Fruit fly (Drosophila melanogaster) whole organism, embryonic: ENCODE results near the gene sdk.

Experiments
- Adf1 ChIP-seq: fragments of 200-800 bp; sonication (Bioruptor generic); IDR thresholded peaks from 2 replicates; pipeline ENCODE4 v1.3.6; 2022; ENCODE audit warnings: missing biosample characterization, missing genetic modification characterization
- Antp ChIP-seq: fragments of 200-800 bp; sonication (Bioruptor generic); optimal IDR thresholded peaks from 3 replicates; lab custom pipeline; 2016; ENCODE audit warnings: missing biosample characterization, missing genetic modification characterization
- Atf3 ChIP-seq: fragments of 200-800 bp; sonication (Bioruptor generic); optimal IDR thresholded peaks from 3 replicates; lab custom pipeline; 2016; ENCODE audit warnings: missing biosample characterization, missing genetic modification characterization
- B-H1 ChIP-seq: fragments of 200-800 bp; sonication (Bioruptor generic); IDR thresholded peaks from 3 replicates; pipeline ENCODE4 v1.3.6; 2022; ENCODE audit warnings: missing biosample characterization, missing genetic modification characterization
- CG10321 ChIP-seq: fragments of 200-800 bp; sonication (Bioruptor generic); IDR thresholded peaks from 2 replicates; pipeline ENCODE4 v1.3.6; 2022; ENCODE audit warnings: missing biosample characterization, missing genetic modification characterization
- CG10462 ChIP-seq: fragments of 200-800 bp; sonication (Bioruptor generic); optimal IDR thresholded peaks from 2 replicates; lab custom pipeline; 2016; ENCODE audit warnings: missing biosample characterization, missing genetic modification characterization
- CG12071 ChIP-seq: fragments of 200-800 bp; sonication (Bioruptor generic); optimal IDR thresholded peaks from 3 replicates; lab custom pipeline; 2018; ENCODE audit warnings: missing biosample characterization, mild to moderate bottlenecking, missing genetic modification characterization
- CG12299 ChIP-seq: fragments of 200-800 bp; sonication (Bioruptor generic); optimal IDR thresholded peaks from 2 replicates; lab custom pipeline; 2018; ENCODE audit warnings: missing biosample characterization, mild to moderate bottlenecking, missing genetic modification characterization
- CG12659 ChIP-seq: fragments of 200-800 bp; sonication (Bioruptor generic); optimal IDR thresholded peaks from 3 replicates; lab custom pipeline; 2017; ENCODE audit warnings: mild to moderate bottlenecking, missing biosample characterization, missing genetic modification reagents, missing genetic modification characterization
- CG13123 ChIP-seq: fragments of 200-800 bp; sonication (Bioruptor generic); optimal IDR thresholded peaks from 2 replicates; lab custom pipeline; 2016; ENCODE audit warnings: missing biosample characterization, missing genetic modification characterization
- CG1603 ChIP-seq: fragments of 200-800 bp; sonication (Bioruptor generic); optimal IDR thresholded peaks from 2 replicates; lab custom pipeline; 2019; ENCODE audit warnings: missing biosample characterization, mild to moderate bottlenecking, missing genetic modification characterization, moderate library complexity
- CG1647 ChIP-seq: fragments of 200-800 bp; sonication (Bioruptor generic); optimal IDR thresholded peaks from 3 replicates; lab custom pipeline; 2016; ENCODE audit warnings: missing biosample characterization, missing genetic modification characterization
- CG16813 ChIP-seq: fragments of 200-800 bp; sonication (Bioruptor generic); IDR thresholded peaks from 3 replicates; pipeline ENCODE4 v1.3.6; 2022; ENCODE audit warnings: missing biosample characterization, missing genetic modification characterization; ENCODE audit not compliant: partially characterized antibody
- CG17361 ChIP-seq: fragments of 200-800 bp; sonication (Bioruptor generic); IDR thresholded peaks from 3 replicates; pipeline ENCODE4 v1.3.6; 2022; ENCODE audit warnings: missing biosample characterization, missing genetic modification characterization
- CG1792 ChIP-seq: fragments of 200-800 bp; sonication (Bioruptor generic); optimal IDR thresholded peaks from 2 replicates; lab custom pipeline; 2016; ENCODE audit warnings: missing biosample characterization, missing genetic modification characterization
- CG1832 ChIP-seq: fragments of 200-800 bp; sonication (Bioruptor generic); optimal IDR thresholded peaks from 2 replicates; lab custom pipeline; 2017; ENCODE audit warnings: missing biosample characterization, mild to moderate bottlenecking, missing genetic modification characterization, inconsistent platforms
- CG2129 ChIP-seq: fragments of 200-800 bp; sonication (Bioruptor generic); IDR thresholded peaks from 2 replicates; pipeline ENCODE4 v1.3.6; 2022; ENCODE audit warnings: missing biosample characterization, missing genetic modification characterization; ENCODE audit not compliant: partially characterized antibody
- CG2202 ChIP-seq: fragments of 200-800 bp; sonication (Bioruptor generic); optimal IDR thresholded peaks from 2 replicates; lab custom pipeline; 2018; ENCODE audit warnings: missing biosample characterization, mild to moderate bottlenecking, missing genetic modification characterization
- CG30403 ChIP-seq: fragments of 200-800 bp; sonication (Bioruptor generic); optimal IDR thresholded peaks from 3 replicates; lab custom pipeline; 2016; ENCODE audit warnings: missing biosample characterization, missing genetic modification characterization
- CG31365 ChIP-seq: fragments of 200-800 bp; sonication (Bioruptor generic); optimal IDR thresholded peaks from 2 replicates; lab custom pipeline; 2018; ENCODE audit warnings: missing biosample characterization, mild to moderate bottlenecking, missing genetic modification characterization
- CG34422 ChIP-seq: fragments of 200-800 bp; sonication (Bioruptor generic); IDR thresholded peaks from 3 replicates; pipeline ENCODE4 v1.3.6; 2022; ENCODE audit warnings: missing biosample characterization, missing genetic modification characterization
- CG42726 ChIP-seq: fragments of 200-800 bp; sonication (Bioruptor generic); IDR thresholded peaks from 2 replicates; pipeline ENCODE4 v1.3.6; 2022; ENCODE audit warnings: missing biosample characterization, missing genetic modification characterization; ENCODE audit not compliant: partially characterized antibody
- CG4617 ChIP-seq: fragments of 200-800 bp; sonication (Bioruptor generic); optimal IDR thresholded peaks from 3 replicates; lab custom pipeline; 2016; ENCODE audit warnings: missing biosample characterization, missing genetic modification characterization, borderline replicate concordance
- CG6791 ChIP-seq: fragments of 200-800 bp; sonication (Bioruptor generic); IDR thresholded peaks from 3 replicates; pipeline ENCODE4 v1.3.6; 2022; ENCODE audit warnings: missing biosample characterization, missing genetic modification characterization; ENCODE audit not compliant: partially characterized antibody
- CG7786 ChIP-seq: fragments of 200-800 bp; sonication (Bioruptor generic); optimal IDR thresholded peaks from 2 replicates; lab custom pipeline; 2016; ENCODE audit warnings: missing biosample characterization, missing genetic modification characterization
- CTCF ChIP-seq: fragments of 200-800 bp; sonication (Bioruptor generic); optimal IDR thresholded peaks from 2 replicates; lab custom pipeline; 2017; ENCODE audit warnings: missing biosample characterization, mild to moderate bottlenecking, missing genetic modification characterization, moderate library complexity
- D19B ChIP-seq: fragments of 200-800 bp; sonication (Bioruptor generic); optimal IDR thresholded peaks from 2 replicates; lab custom pipeline; 2017; ENCODE audit warnings: missing biosample characterization, mild to moderate bottlenecking, missing genetic modification characterization
- Gsc ChIP-seq: fragments of 200-800 bp; sonication (Bioruptor generic); IDR thresholded peaks from 2 replicates; pipeline ENCODE4 v1.3.6; 2022; ENCODE audit warnings: missing biosample characterization, missing genetic modification characterization
- H2.0 ChIP-seq: fragments of 200-800 bp; sonication (Bioruptor generic); IDR thresholded peaks from 2 replicates; pipeline ENCODE4 v1.3.6; 2022; ENCODE audit warnings: missing biosample characterization, missing genetic modification characterization
- Hmx ChIP-seq: fragments of 200-800 bp; sonication (Bioruptor generic); optimal IDR thresholded peaks from 2 replicates; lab custom pipeline; 2016; ENCODE audit warnings: missing biosample characterization, missing genetic modification characterization
- Lhr ChIP-seq: fragments of 200-800 bp; sonication (Bioruptor generic); optimal IDR thresholded peaks from 3 replicates; lab custom pipeline; 2017; ENCODE audit warnings: mild to moderate bottlenecking, missing biosample characterization, missing genetic modification reagents, missing genetic modification characterization
- MBD-R2 ChIP-seq: fragments of 200-800 bp; sonication (Bioruptor generic); IDR thresholded peaks from 2 replicates; pipeline ENCODE4 v1.3.6; 2022; ENCODE audit warnings: missing biosample characterization, missing genetic modification characterization
- Med ChIP-seq: fragments of 200-800 bp; sonication (Bioruptor generic); peaks from one replicate; lab custom pipeline; 2016; ENCODE audit warnings: missing biosample characterization, missing genetic modification characterization, mild to moderate bottlenecking, inconsistent platforms, moderate library complexity
- Mrtf ChIP-seq: fragments of 200-800 bp; sonication (Bioruptor generic); IDR thresholded peaks from 3 replicates; pipeline ENCODE4 v1.3.6; 2022; ENCODE audit warnings: missing biosample characterization, missing genetic modification characterization
- NC2α ChIP-seq: fragments of 200-800 bp; sonication (Bioruptor generic); optimal IDR thresholded peaks from 2 replicates; lab custom pipeline; 2016; ENCODE audit warnings: missing biosample characterization, missing genetic modification characterization
- Ptx1 ChIP-seq: fragments of 200-800 bp; sonication (Bioruptor generic); IDR thresholded peaks from 2 replicates; pipeline ENCODE4 v1.3.6; 2022; ENCODE audit warnings: missing biosample characterization, missing genetic modification characterization
- Side ChIP-seq: fragments of 200-800 bp; sonication (Bioruptor generic); optimal IDR thresholded peaks from 2 replicates; lab custom pipeline; 2016; ENCODE audit warnings: missing biosample characterization, missing genetic modification characterization
- Tbp ChIP-seq: fragments of >200 bp; optimal IDR thresholded peaks from 2 replicates; lab custom pipeline; 2018; ENCODE audit warnings: missing biosample characterization, missing genetic modification characterization
- Usf ChIP-seq: fragments of 200-800 bp; sonication (Bioruptor generic); optimal IDR thresholded peaks from 2 replicates; lab custom pipeline; 2017; ENCODE audit warnings: missing genotype, missing biosample characterization, missing genetic modification characterization
- bab2 ChIP-seq: fragments of 200-800 bp; sonication (Bioruptor generic); optimal IDR thresholded peaks from 2 replicates; lab custom pipeline; 2016; ENCODE audit warnings: missing biosample characterization, missing genetic modification characterization
- chif ChIP-seq, 2 experiments: fragments of 200-800 bp; sonication (Bioruptor generic); optimal IDR thresholded peaks; 3 replicates each; lab custom pipeline; 2016; ENCODE audit warnings: missing biosample characterization in 2 of 2, missing genetic modification characterization in 2 of 2
- ci ChIP-seq: fragments of 200-800 bp; sonication (Bioruptor generic); IDR thresholded peaks from 3 replicates; pipeline ENCODE4 v1.3.6; 2022; ENCODE audit warnings: missing biosample characterization, missing genetic modification characterization
- hb ChIP-seq: fragments of 200-800 bp; sonication (Bioruptor generic); IDR thresholded peaks from 3 replicates; pipeline ENCODE4 v1.3.6; 2022; ENCODE audit warnings: missing biosample characterization, missing genetic modification characterization; ENCODE audit not compliant: partially characterized antibody
- maf-S ChIP-seq: fragments of 200-800 bp; sonication (Bioruptor generic); optimal IDR thresholded peaks from 2 replicates; lab custom pipeline; 2016; ENCODE audit warnings: missing biosample characterization, missing genetic modification characterization
- mld ChIP-seq: fragments of 200-800 bp; sonication (Bioruptor generic); IDR thresholded peaks from 3 replicates; pipeline ENCODE4 v1.3.6; 2022; ENCODE audit warnings: missing biosample characterization, missing genetic modification characterization; ENCODE audit not compliant: partially characterized antibody
- peb ChIP-seq: fragments of 200-800 bp; sonication (Bioruptor generic); IDR thresholded peaks from 2 replicates; pipeline ENCODE4 v1.3.6; 2022; ENCODE audit warnings: missing biosample characterization, missing genetic modification characterization
- pfk ChIP-seq: fragments of 200-800 bp; sonication (Bioruptor generic); optimal IDR thresholded peaks from 2 replicates; lab custom pipeline; 2018; ENCODE audit warnings: missing biosample characterization, mild to moderate bottlenecking, missing genetic modification characterization, moderate library complexity
- sim ChIP-seq: fragments of 200-800 bp; sonication (Bioruptor generic); IDR thresholded peaks from 2 replicates; pipeline ENCODE4 v1.3.6; 2022; ENCODE audit warnings: missing biosample characterization, missing genetic modification characterization
- sna ChIP-seq: fragments of 200-800 bp; sonication (Bioruptor generic); IDR thresholded peaks from 2 replicates; pipeline ENCODE4 v1.3.6; 2022; ENCODE audit warnings: missing biosample characterization, missing genetic modification characterization; ENCODE audit not compliant: partially characterized antibody
- stwl ChIP-seq: fragments of 200-800 bp; sonication (Bioruptor generic); optimal IDR thresholded peaks from 3 replicates; lab custom pipeline; 2018; ENCODE audit warnings: missing biosample characterization, mild to moderate bottlenecking, missing genetic modification characterization, moderate library complexity
- tio ChIP-seq: fragments of 200-800 bp; sonication (Bioruptor generic); optimal IDR thresholded peaks from 2 replicates; lab custom pipeline; 2017; ENCODE audit warnings: missing biosample characterization, missing genetic modification characterization, inconsistent platforms
- unpg ChIP-seq: fragments of 200-800 bp; sonication (Bioruptor generic); optimal IDR thresholded peaks from 3 replicates; lab custom pipeline; 2018; ENCODE audit warnings: missing biosample characterization, mild to moderate bottlenecking, missing genetic modification characterization, moderate library complexity

The sdk gene

dm6 chrX:792923-793322, 106.3 kb downstream of the sdk start, which contains the start of gene CG16989 (continued):
- TF ChIP-seq Gsc (GFP tag; lab: Robert Waterston, UW) (no peak), chif (GFP tag; optimal IDR thresholded peaks at IDR 0.05; lab: Kevin White, UChicago) (no peak), CG1832 (GFP tag; lab: Kevin White, UChicago) (no peak), CG12299 (tag; lab: Kevin White, UChicago) (no peak), Ptx1 (GFP tag; lab: Robert Waterston, UW) (no peak), H2.0 (GFP tag; lab: Robert Waterston, UW) (no peak), CG10321 (GFP tag; lab: Robert Waterston, UW) (no peak), CG31365 (tag; lab: Kevin White, UChicago) (no peak), Med (GFP tag; lab: Kevin White, UChicago) (peak; percentile 34), tio (GFP tag; lab: Kevin White, UChicago) (no peak), Hmx (no peak), CG2202 (tag; lab: Kevin White, UChicago) (no peak), CG2129 (GFP tag; lab: Robert Waterston, UW) (no peak), D19B (GFP tag; lab: Kevin White, UChicago) (no peak), CG6791 (peak; percentile 63; the same call in 2 of the 3 replicates), Mrtf (GFP tag; lab: Robert Waterston, UW) (no peak), CG7786 (GFP tag; lab: Kevin White, UChicago) (no peak), sim (GFP tag; lab: Robert Waterston, UW) (no peak), MBD-R2 (GFP tag; lab: Robert Waterston, UW) (peak; percentile 63; the same call in 1 of the 2 replicates), CG1603 (tag; lab: Kevin White, UChicago) (peak; percentile 61), ci (GFP tag; lab: Robert Waterston, UW) (no peak), CG42726 (GFP tag; lab: Robert Waterston, UW) (no peak), CG12071 (GFP tag; lab: Kevin White, UChicago) (no peak), sna (GFP tag; lab: Robert Waterston, UW) (peak; percentile 38; the same call in 1 of the 2 replicates), CG12659 (GFP tag; lab: Kevin White, UChicago) (no peak), CG1792 (no peak), Antp (no peak), B-H1 (no peak), CG34422 (no peak), Usf (no peak), Atf3 (GFP tag; lab: Kevin White, UChicago) (no peak), Adf1 (no peak), Lhr (GFP tag; lab: Kevin White, UChicago) (peak; percentile 15), NC2α (GFP tag; lab: Kevin White, UChicago) (no peak), CG16813 (GFP tag; lab: Robert Waterston, UW) (peak; percentile 58; the same call in 2 of the 3 replicates), hb (peak; percentile 39; the same call in 1 of the 3 replicates), Tbp (GFP tag; lab: Kevin White, UChicago) (no peak), CG1647 (GFP tag; lab: Kevin White, UChicago) (no peak), CG17361 (no peak), peb (GFP tag; lab: Robert Waterston, UW) (no peak), CG30403 (no peak), CG13123 (GFP tag; lab: Kevin White, UChicago) (no peak), unpg (GFP tag; lab: Kevin White, UChicago) (no peak), CG10462 (GFP tag; lab: Kevin White, UChicago) (no peak), bab2 (no peak), CTCF (GFP tag; lab: Kevin White, UChicago) (no peak), maf-S (GFP tag; lab: Kevin White, UChicago) (no peak), pfk (GFP tag; lab: Kevin White, UChicago) (no peak), CG4617 (peak; percentile 7), Side (GFP tag; lab: Kevin White, UChicago) (no peak), mld (GFP tag; lab: Robert Waterston, UW) (no peak), stwl (tag; lab: Kevin White, UChicago) (peak; percentile 68)
